Worm (Caenorhabditis elegans) whole organism, L3 larva: ENCODE measurements around the gene C29F9.2.
A peak's percentile ranks its signal among the peaks of the same experiment; 100 is the strongest.

ENCODE experiments used
- R02D3.7 ChIP-seq: fragments of 150-350 bp; optimal IDR thresholded peaks from 2 replicates; lab custom pipeline; 2014; ENCODE audit warnings: missing biosample characterization, missing genetic modification characterization
- ZK546.5 ChIP-seq: sonication (generic microtip); optimal IDR thresholded peaks from 2 replicates; lab custom pipeline; 2017; ENCODE audit warnings: missing biosample characterization, missing genetic modification characterization
- aly-2 ChIP-seq: fragments of 150-350 bp; optimal IDR thresholded peaks from 2 replicates; lab custom pipeline; 2014; ENCODE audit warnings: missing biosample characterization, missing genetic modification characterization
- ama-1 ChIP-seq: fragments of 150-350 bp; optimal IDR thresholded peaks from 2 replicates; lab custom pipeline; 2018
- ceh-28 ChIP-seq: fragments of 150-350 bp; optimal IDR thresholded peaks from 2 replicates; lab custom pipeline; 2014; ENCODE audit warnings: missing biosample characterization, missing genetic modification reagents, missing genetic modification characterization
- ceh-9 ChIP-seq: sonication (generic microtip); optimal IDR thresholded peaks from 2 replicates; lab custom pipeline; 2018; ENCODE audit warnings: missing biosample characterization, missing genetic modification characterization
- daf-12 ChIP-seq: fragments of 150-350 bp; optimal IDR thresholded peaks from 2 replicates; lab custom pipeline; 2014; ENCODE audit warnings: missing biosample characterization, missing genetic modification reagents, missing genetic modification characterization
- egl-27 ChIP-seq: sonication (generic microtip); optimal IDR thresholded peaks from 4 replicates; lab custom pipeline; 2017; ENCODE audit warnings: missing biosample characterization, missing genetic modification reagents, missing genetic modification characterization
- egl-5 ChIP-seq: fragments of 150-350 bp; optimal IDR thresholded peaks from 2 replicates; lab custom pipeline; 2017; ENCODE audit warnings: missing biosample characterization, missing genetic modification reagents, missing genetic modification characterization, inconsistent platforms
- elt-1 ChIP-seq: fragments of 150-350 bp; optimal IDR thresholded peaks from 2 replicates; lab custom pipeline; 2014; ENCODE audit warnings: missing biosample characterization, missing genetic modification characterization
- elt-2 ChIP-seq: sonication (generic microtip); optimal IDR thresholded peaks from 2 replicates; lab custom pipeline; 2016; ENCODE audit warnings: missing genetic modification reagents, mild to moderate bottlenecking, missing genetic modification characterization, missing compliant biosample characterization
- eor-1 ChIP-seq, 2 experiments: fragments of 150-350 bp; optimal IDR thresholded peaks; 2 replicates each; lab custom pipeline; 2014 to 2018; ENCODE audit warnings: missing biosample characterization in 2 of 2, missing genetic modification characterization in 2 of 2
- fkh-10 ChIP-seq: sonication (generic microtip); optimal IDR thresholded peaks from 2 replicates; lab custom pipeline; 2017; ENCODE audit warnings: missing biosample characterization, missing genetic modification reagents, missing genetic modification characterization
- hmg-11 ChIP-seq: sonication (generic microtip); optimal IDR thresholded peaks from 2 replicates; lab custom pipeline; 2016; ENCODE audit warnings: missing genetic modification characterization, missing compliant biosample characterization
- jun-1 ChIP-seq: fragments of 150-350 bp; optimal IDR thresholded peaks from 2 replicates; lab custom pipeline; 2014; ENCODE audit warnings: missing biosample characterization, missing genetic modification reagents, missing genetic modification characterization
- lin-15B ChIP-seq: fragments of 150-350 bp; optimal IDR thresholded peaks from 2 replicates; lab custom pipeline; 2014; ENCODE audit warnings: missing biosample characterization, missing genetic modification characterization
- lin-39 ChIP-seq: fragments of 150-350 bp; optimal IDR thresholded peaks from 2 replicates; lab custom pipeline; 2018; ENCODE audit warnings: missing biosample characterization, missing genetic modification reagents, missing genetic modification characterization
- lsy-12 ChIP-seq: sonication (generic microtip); optimal IDR thresholded peaks from 2 replicates; lab custom pipeline; 2016; ENCODE audit warnings: mild to moderate bottlenecking, missing genetic modification characterization, missing compliant biosample characterization
- mdl-1 ChIP-seq: fragments of 150-350 bp; optimal IDR thresholded peaks from 2 replicates; lab custom pipeline; 2014; ENCODE audit warnings: missing biosample characterization, missing genetic modification characterization
- mml-1 ChIP-seq: fragments of 150-350 bp; sonication (generic microtip); optimal IDR thresholded peaks from 3 replicates; lab custom pipeline; 2014; ENCODE audit warnings: missing biosample characterization, missing genetic modification characterization
- nfya-1 ChIP-seq: sonication (generic microtip); optimal IDR thresholded peaks from 2 replicates; lab custom pipeline; 2017; ENCODE audit warnings: missing genetic modification characterization, mild to moderate bottlenecking, missing compliant biosample characterization, antibody characterized with exemption, moderate library complexity; ENCODE audit not compliant: insufficient read depth
- nhr-11 ChIP-seq: fragments of 150-350 bp; optimal IDR thresholded peaks from 2 replicates; lab custom pipeline; 2014; ENCODE audit warnings: missing biosample characterization, missing genetic modification characterization
- nhr-12 ChIP-seq: fragments of 150-350 bp; optimal IDR thresholded peaks from 2 replicates; lab custom pipeline; 2014; ENCODE audit warnings: missing biosample characterization, missing genetic modification characterization
- nhr-23 ChIP-seq: fragments of 150-350 bp; optimal IDR thresholded peaks from 2 replicates; lab custom pipeline; 2014; ENCODE audit warnings: missing biosample characterization, missing genetic modification reagents, missing genetic modification characterization
- nhr-237 ChIP-seq: fragments of 150-350 bp; optimal IDR thresholded peaks from 2 replicates; lab custom pipeline; 2014; ENCODE audit warnings: missing biosample characterization, missing genetic modification characterization
- nhr-25 ChIP-seq: sonication (generic microtip); optimal IDR thresholded peaks from 2 replicates; lab custom pipeline; 2017; ENCODE audit warnings: missing biosample characterization, missing genetic modification characterization
- nhr-28 ChIP-seq: fragments of 150-350 bp; optimal IDR thresholded peaks from 2 replicates; lab custom pipeline; 2014; ENCODE audit warnings: missing biosample characterization, missing genetic modification characterization
- nhr-43 ChIP-seq: sonication (generic microtip); optimal IDR thresholded peaks from 2 replicates; lab custom pipeline; 2016; ENCODE audit warnings: mild to moderate bottlenecking, missing genetic modification characterization, missing compliant biosample characterization; ENCODE audit not compliant: poor library complexity, severe bottlenecking
- nhr-67 ChIP-seq: fragments of 150-350 bp; optimal IDR thresholded peaks from 2 replicates; lab custom pipeline; 2014; ENCODE audit warnings: missing biosample characterization, missing genetic modification characterization
- nhr-76 ChIP-seq: fragments of 150-350 bp; sonication (generic microtip); optimal IDR thresholded peaks from 5 replicates; lab custom pipeline; 2014; ENCODE audit warnings: missing biosample characterization, missing genetic modification characterization
- nhr-77 ChIP-seq: fragments of 150-350 bp; optimal IDR thresholded peaks from 2 replicates; lab custom pipeline; 2014; ENCODE audit warnings: missing biosample characterization, missing genetic modification characterization
- pha-4 ChIP-seq: fragments of 150-350 bp; optimal IDR thresholded peaks from 2 replicates; lab custom pipeline; 2014; ENCODE audit warnings: missing biosample characterization, missing genetic modification reagents, missing genetic modification characterization
- skn-1 ChIP-seq: fragments of 150-350 bp; optimal IDR thresholded peaks from 2 replicates; lab custom pipeline; 2014; ENCODE audit warnings: missing biosample characterization, missing genetic modification characterization
- snpc-4 ChIP-seq: fragments of 150-350 bp; optimal IDR thresholded peaks from 2 replicates; lab custom pipeline; 2014; ENCODE audit warnings: missing biosample characterization, missing genetic modification characterization
- tbx-2 ChIP-seq: sonication (generic microtip); optimal IDR thresholded peaks from 2 replicates; lab custom pipeline; 2016; ENCODE audit warnings: mild to moderate bottlenecking, missing genetic modification characterization, missing compliant biosample characterization
- zag-1 ChIP-seq: fragments of 150-350 bp; optimal IDR thresholded peaks from 2 replicates; lab custom pipeline; 2014; ENCODE audit warnings: missing biosample characterization, missing genetic modification characterization
- ztf-4 ChIP-seq: fragments of 150-350 bp; optimal IDR thresholded peaks from 2 replicates; lab custom pipeline; 2014; ENCODE audit warnings: missing biosample characterization, missing genetic modification characterization

C29F9.2 gene

ce11 chrIII:131627-132026 lies 880 bp downstream of the C29F9.2 start (continued):
- TF ChIP-seq R02D3.7 (tag; lab: Kevin White, UChicago) (no peak), ama-1 (lab: Kevin White, UChicago) (no peak), nhr-77 (tag; lab: Kevin White, UChicago) (peak; percentile 9), elt-2 (peak; percentile 33), nhr-43 (tag; lab: Kevin White, UChicago) (no peak), nhr-76 (tag; lab: Kevin White, UChicago) (no peak), ceh-28 (tag; lab: Kevin White, UChicago) (no peak), lin-39 (peak; percentile 82), aly-2 (tag; lab: Kevin White, UChicago) (no peak), nhr-12 (tag; lab: Kevin White, UChicago) (no peak), nfya-1 (peak; percentile 70), elt-1 (tag; lab: Kevin White, UChicago) (no peak), hmg-11 (tag; lab: Kevin White, UChicago) (peak; percentile 18), eor-1 (tag; optimal IDR thresholded peaks at IDR 0.05; lab: Kevin White, UChicago) (no peak), ztf-4 (no peak), nhr-25 (no peak), skn-1 (tag; lab: Kevin White, UChicago) (no peak), jun-1 (tag; lab: Kevin White, UChicago) (peak; percentile 13), mml-1 (tag; lab: Kevin White, UChicago) (no peak), egl-5 (tag; lab: Kevin White, UChicago) (peak; percentile 71), nhr-11 (tag; lab: Kevin White, UChicago) (no peak)
- TF ChIP-seq, all 47 proteins: peak for 12

DNA sequence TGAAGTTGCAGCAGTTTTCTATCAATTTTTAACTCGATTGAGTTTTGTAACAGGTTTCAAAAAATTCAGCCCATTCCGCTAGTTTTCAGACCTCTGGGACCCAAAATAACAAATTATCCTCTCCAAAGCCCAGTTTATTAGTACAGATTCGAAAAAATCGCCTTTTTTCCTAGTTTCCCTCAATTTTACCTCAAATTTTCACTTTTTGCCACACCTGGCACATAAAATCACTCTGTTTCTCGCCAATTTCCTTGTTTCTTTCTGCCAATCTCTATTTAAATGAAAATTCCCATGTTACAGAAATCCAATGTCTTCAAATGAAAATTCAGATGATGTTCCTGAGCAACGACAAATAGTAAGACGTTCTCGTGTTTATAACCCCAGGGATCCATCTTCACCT lies 1.4 kb downstream of the C29F9.2 start, which contains the start of gene pals-22:
TSS of gene pals-22 (plus strand) at position 301 of the 400 bp plus-strand sequence.
- TF ChIP-seq nhr-25 (no peak), tbx-2 (tag; lab: Kevin White, UChicago) (no peak), lin-39 (no peak), nhr-28 (tag; lab: Kevin White, UChicago) (no peak), pha-4 (tag; lab: Kevin White, UChicago) (no peak), elt-2 (no peak), ZK546.5 (no peak), daf-12 (tag; lab: Kevin White, UChicago) (no peak), egl-5 (tag; lab: Kevin White, UChicago) (no peak), nhr-67 (tag; lab: Kevin White, UChicago) (no peak), hmg-11 (tag; lab: Kevin White, UChicago) (no peak), fkh-10 (GFP tag; lab: Kevin White, UChicago) (no peak), egl-27 (tag; lab: Kevin White, UChicago) (no peak), mdl-1 (tag; lab: Kevin White, UChicago) (no peak), ceh-9 (tag; lab: Kevin White, UChicago) (no peak), nhr-237 (tag; lab: Kevin White, UChicago) (no peak)

- TF ChIP-seq eor-1 (tag; optimal IDR thresholded peaks at IDR 0.05; lab: Kevin White, UChicago) (no peak), lin-15B (no peak), nhr-23 (no peak), aly-2 (tag; lab: Kevin White, UChicago) (no peak), egl-27 (tag; lab: Kevin White, UChicago) (no peak), nhr-28 (tag; lab: Kevin White, UChicago) (no peak), hmg-11 (tag; lab: Kevin White, UChicago) (no peak), snpc-4 (tag; lab: Kevin White, UChicago) (no peak), zag-1 (no peak), lsy-12 (tag; lab: Kevin White, UChicago) (no peak)
Observed at ce11 chrIII:134194-134593, 3.4 kb downstream of the C29F9.2 start, which contains the start of gene pals-25. pals-25 (plus strand) TSS chrIII:134494.

- TF ChIP-seq zag-1 = no peak
- no peak for TF ChIP-seq nhr-67 (tag; lab: Kevin White, UChicago)
- no peak for TF ChIP-seq nhr-43 (tag; lab: Kevin White, UChicago)
- TF ChIP-seq fkh-10 (GFP tag; lab: Kevin White, UChicago) = no peak
- no peak for TF ChIP-seq snpc-4 (tag; lab: Kevin White, UChicago)
- no peak for TF ChIP-seq elt-2
Observed at ce11 chrIII:140904-141303, 10.2 kb downstream of the C29F9.2 start, which contains the start of gene fbxb-81. fbxb-81 (minus strand) TSS chrIII:141217.
